Fruit fly (Drosophila melanogaster): ENCODE measurements around the gene Msp300.

- TF ChIP-seq rn (GFP tag; IDR thresholded peaks at IDR 0.05) (no peak), CG14655 (GFP tag; optimal IDR thresholded peaks at IDR 0.05) (no peak), CG4496 (GFP tag; IDR thresholded peaks at IDR 0.05) (0 out of 3 replicates have a peak, but pooled peaks have one; percentile 21), CG12605 (GFP tag; IDR thresholded peaks at IDR 0.05) (no peak), CG8301 (tag; optimal IDR thresholded peaks at IDR 0.05) (no peak), fd96Ca (GFP tag; IDR thresholded peaks at IDR 0.05) (0 out of 3 replicates have a peak, but pooled peaks have one; percentile 19)
Observed at dm6 chr2L:5151324-5151821, 50.7 kb downstream of the Msp300 start.
